Worm (Caenorhabditis elegans) whole organism, young adult: ENCODE results near the gene C16C8.5.

ENCODE experiments used
- B0035.1 ChIP-seq: sonication (generic microtip); optimal IDR thresholded peaks from 2 replicates; lab custom pipeline; 2016; ENCODE audit warnings: missing genetic modification characterization, mild to moderate bottlenecking, missing compliant biosample characterization, missing genotype, missing genetic modification reagents
- D2030.7 ChIP-seq: fragments of 200-800 bp; sonication (Bioruptor generic); IDR thresholded peaks from 2 replicates; pipeline ENCODE4 v1.3.6; 2022; ENCODE audit warnings: missing genetic modification reagents, missing genetic modification characterization, missing compliant biosample characterization
- F37B4.10 ChIP-seq: fragments of 200-800 bp; sonication (Bioruptor generic); IDR thresholded peaks from 2 replicates; pipeline ENCODE4 v1.3.6; 2022; ENCODE audit warnings: missing genetic modification characterization, missing compliant biosample characterization
- K11D2.4 ChIP-seq: fragments of 200-800 bp; sonication (Bioruptor generic); IDR thresholded peaks from 2 replicates; pipeline ENCODE4 v1.3.6; 2022; ENCODE audit warnings: missing genetic modification reagents, missing genetic modification characterization, missing compliant biosample characterization
- T26A5.8 ChIP-seq: sonication (generic microtip); optimal IDR thresholded peaks from 2 replicates; lab custom pipeline; 2016; ENCODE audit warnings: missing genetic modification characterization, missing compliant biosample characterization
- Y53F4B.3 ChIP-seq: fragments of 200-800 bp; sonication (Bioruptor generic); IDR thresholded peaks from 2 replicates; pipeline ENCODE4 v1.3.6; 2022; ENCODE audit warnings: missing genetic modification reagents, missing genetic modification characterization, missing compliant biosample characterization
- akir-1 ChIP-seq: fragments of 200-800 bp; sonication (Bioruptor generic); optimal IDR thresholded peaks from 2 replicates; lab custom pipeline; 2018; ENCODE audit warnings: mild to moderate bottlenecking, missing genetic modification characterization, moderate library complexity, missing compliant biosample characterization
- aptf-3 ChIP-seq: fragments of 200-800 bp; sonication (Bioruptor generic); IDR thresholded peaks from 2 replicates; pipeline ENCODE4 v1.3.6; 2022; ENCODE audit warnings: missing genetic modification characterization, missing compliant biosample characterization
- athp-1 ChIP-seq: sonication (generic microtip); optimal IDR thresholded peaks from 2 replicates; lab custom pipeline; 2017; ENCODE audit warnings: mild to moderate bottlenecking, missing genetic modification characterization, missing compliant biosample characterization
- cebp-2 ChIP-seq: fragments of 200-800 bp; sonication (Bioruptor generic); IDR thresholded peaks from 2 replicates; pipeline ENCODE4 v1.3.6; 2022; ENCODE audit warnings: missing genetic modification characterization, missing compliant biosample characterization
- ceh-100 ChIP-seq: fragments of 200-800 bp; sonication (Bioruptor generic); IDR thresholded peaks from 2 replicates; pipeline ENCODE4 v1.3.6; 2022; ENCODE audit warnings: missing genetic modification reagents, missing genetic modification characterization, missing compliant biosample characterization
- ceh-40 ChIP-seq: fragments of 200-800 bp; sonication (Bioruptor generic); IDR thresholded peaks from 2 replicates; pipeline ENCODE4 v1.3.6; 2022; ENCODE audit warnings: missing genetic modification characterization, missing compliant biosample characterization
- dpl-1 ChIP-seq: fragments of 150-350 bp; optimal IDR thresholded peaks from 2 replicates; lab custom pipeline; 2014; ENCODE audit warnings: missing biosample characterization, missing genetic modification reagents, missing genetic modification characterization
- efl-1 ChIP-seq: fragments of 150-350 bp; optimal IDR thresholded peaks from 2 replicates; lab custom pipeline; 2014; ENCODE audit warnings: missing biosample characterization, missing genetic modification reagents, missing genetic modification characterization
- egrh-3 ChIP-seq: fragments of 200-800 bp; sonication (Bioruptor generic); IDR thresholded peaks from 2 replicates; pipeline ENCODE4 v1.3.6; 2022; ENCODE audit warnings: missing genetic modification reagents, missing genetic modification characterization, missing compliant biosample characterization
- ekl-4 ChIP-seq: fragments of 200-800 bp; sonication (Bioruptor generic); IDR thresholded peaks from 2 replicates; pipeline ENCODE4 v1.3.6; 2022; ENCODE audit warnings: missing genetic modification reagents, missing genetic modification characterization, missing compliant biosample characterization
- ets-4 ChIP-seq: fragments of 200-800 bp; sonication (Bioruptor generic); optimal IDR thresholded peaks from 2 replicates; lab custom pipeline; 2018; ENCODE audit warnings: mild to moderate bottlenecking, missing genetic modification characterization, missing compliant biosample characterization
- him-1 ChIP-seq: sonication (generic microtip); optimal IDR thresholded peaks from 2 replicates; lab custom pipeline; 2016; ENCODE audit warnings: missing genotype, missing genetic modification reagents, missing genetic modification characterization, missing compliant biosample characterization
- hlh-26 ChIP-seq: fragments of 200-800 bp; sonication (Bioruptor generic); conservative IDR thresholded peaks from 2 replicates; pipeline ENCODE4 v1.3.6; 2022; ENCODE audit warnings: missing genetic modification reagents, missing genetic modification characterization, missing compliant biosample characterization
- lsl-1 ChIP-seq: fragments of 200-800 bp; sonication (Bioruptor generic); optimal IDR thresholded peaks from 2 replicates; lab custom pipeline; 2018; ENCODE audit warnings: mild to moderate bottlenecking, missing genetic modification characterization, moderate library complexity, missing compliant biosample characterization
- mcd-1 ChIP-seq: fragments of 200-800 bp; sonication (Bioruptor generic); IDR thresholded peaks from 2 replicates; pipeline ENCODE4 v1.3.6; 2022; ENCODE audit warnings: missing genetic modification reagents, missing genetic modification characterization, missing compliant biosample characterization
- mes-4 ChIP-seq: sonication (generic microtip); optimal IDR thresholded peaks from 2 replicates; lab custom pipeline; 2016; ENCODE audit warnings: missing genotype, missing genetic modification characterization, missing compliant biosample characterization
- mxl-1 ChIP-seq: sonication (generic microtip); optimal IDR thresholded peaks from 2 replicates; lab custom pipeline; 2016; ENCODE audit warnings: missing genetic modification characterization, missing compliant biosample characterization
- nfyb-1 ChIP-seq: fragments of 200-800 bp; sonication (Bioruptor generic); IDR thresholded peaks from 2 replicates; pipeline ENCODE4 v1.3.6; 2022; ENCODE audit warnings: missing genetic modification reagents, missing genetic modification characterization, missing compliant biosample characterization
- nhr-120 ChIP-seq: fragments of 200-800 bp; sonication (Bioruptor generic); IDR thresholded peaks from 2 replicates; pipeline ENCODE4 v1.3.6; 2022; ENCODE audit warnings: missing genetic modification characterization, missing compliant biosample characterization
- rec-8 ChIP-seq, 2 experiments: sonication (generic microtip); optimal IDR thresholded peaks; 2 replicates each; lab custom pipeline; 2016; ENCODE audit warnings: mild to moderate bottlenecking in 2 of 2, missing genetic modification characterization in 2 of 2, missing genetic modification reagents in 2 of 2, missing genotype in 2 of 2, missing biosample characterization in 1 of 2, missing compliant biosample characterization in 1 of 2, moderate library complexity in 1 of 2
- repo-1 ChIP-seq: sonication (generic microtip); optimal IDR thresholded peaks from 2 replicates; lab custom pipeline; 2017; ENCODE audit warnings: mild to moderate bottlenecking, missing genetic modification characterization, missing compliant biosample characterization
- sdz-38 ChIP-seq: sonication (generic microtip); optimal IDR thresholded peaks from 2 replicates; lab custom pipeline; 2016; ENCODE audit warnings: missing genotype, missing genetic modification characterization, missing compliant biosample characterization
- sea-2 ChIP-seq: fragments of 200-800 bp; sonication (Bioruptor generic); IDR thresholded peaks from 2 replicates; pipeline ENCODE4 v1.3.6; 2022; ENCODE audit warnings: missing genetic modification characterization, missing compliant biosample characterization
- snpc-1.3 ChIP-seq: sonication (generic microtip); optimal IDR thresholded peaks from 2 replicates; lab custom pipeline; 2017; ENCODE audit warnings: missing genetic modification characterization, mild to moderate bottlenecking, missing compliant biosample characterization, antibody characterized with exemption, moderate library complexity, missing genotype, missing genetic modification reagents; ENCODE audit not compliant: insufficient read depth
- sptf-2 ChIP-seq: fragments of 200-800 bp; sonication (Bioruptor generic); optimal IDR thresholded peaks from 2 replicates; lab custom pipeline; 2018; ENCODE audit warnings: mild to moderate bottlenecking, missing genetic modification characterization, missing compliant biosample characterization
- tbx-9 ChIP-seq: sonication (generic microtip); optimal IDR thresholded peaks from 2 replicates; lab custom pipeline; 2016; ENCODE audit warnings: borderline replicate concordance, missing genetic modification characterization, inconsistent platforms, missing compliant biosample characterization
- unc-62 ChIP-seq: fragments of 150-350 bp; optimal IDR thresholded peaks from 2 replicates; lab custom pipeline; 2014; ENCODE audit warnings: missing biosample characterization, missing genetic modification reagents, missing genetic modification characterization
- zfh-2 ChIP-seq: fragments of 200-800 bp; sonication (Bioruptor generic); conservative IDR thresholded peaks from 2 replicates; pipeline ENCODE4 v1.3.6; 2022; ENCODE audit warnings: missing genetic modification reagents, missing genetic modification characterization, missing compliant biosample characterization
- zim-3 ChIP-seq: sonication (generic microtip); optimal IDR thresholded peaks from 2 replicates; lab custom pipeline; 2017; ENCODE audit warnings: mild to moderate bottlenecking, missing genetic modification characterization, moderate library complexity, missing compliant biosample characterization
- ztf-18 ChIP-seq: sonication (generic microtip); optimal IDR thresholded peaks from 2 replicates; lab custom pipeline; 2016; ENCODE audit warnings: missing genotype, mild to moderate bottlenecking, missing genetic modification characterization, missing compliant biosample characterization
- ztf-26 ChIP-seq: sonication (generic microtip); optimal IDR thresholded peaks from 2 replicates; lab custom pipeline; 2017; ENCODE audit warnings: missing genetic modification characterization, missing compliant biosample characterization
- ztf-6 ChIP-seq: fragments of 200-800 bp; sonication (Bioruptor generic); IDR thresholded peaks from 2 replicates; pipeline ENCODE4 v1.3.6; 2022; ENCODE audit warnings: missing genetic modification reagents, missing genetic modification characterization, missing compliant biosample characterization

Gene C16C8.5

DNA sequence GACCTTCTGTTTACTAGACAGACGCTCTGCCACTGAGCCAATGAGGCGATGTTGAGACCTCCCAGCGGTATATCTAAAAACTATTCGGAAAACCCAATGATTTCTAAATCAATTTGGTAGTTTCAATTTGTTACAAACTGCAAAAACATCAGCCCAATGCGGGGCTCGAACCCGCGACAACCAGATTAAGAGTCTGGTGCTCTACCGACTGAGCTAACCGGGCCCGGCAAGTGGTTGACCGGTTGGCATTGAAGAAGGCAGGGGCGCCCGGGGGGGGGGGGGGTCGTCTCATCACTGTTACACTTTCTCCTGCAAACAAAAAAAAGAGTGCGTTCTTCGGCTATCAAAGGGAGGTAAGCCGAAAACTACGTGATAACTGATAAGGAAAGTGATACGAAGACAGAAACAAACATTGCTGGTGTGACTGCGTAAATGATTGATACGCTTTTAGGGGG, 5.9 kb downstream of the C16C8.5 start (continued):
- TF ChIP-seq cebp-2 (GFP tag; lab: Robert Waterston, UW) (0 out of 2 replicates have a peak, but pooled peaks have one; percentile 46), dpl-1 (GFP tag; lab: Kevin White, UChicago) (no peak), ceh-40 (peak; percentile 76; the same call in 1 of the 2 replicates), ets-4 (GFP tag; lab: Kevin White, UChicago) (peak; percentile 33), B0035.1 (tag; lab: Kevin White, UChicago) (peak; percentile 27), snpc-1.3 (tag; lab: Kevin White, UChicago) (peak; percentile 52), him-1 (tag; lab: Kevin White, UChicago) (peak; percentile 93), ztf-26 (tag; lab: Kevin White, UChicago) (peak; percentile 84), zfh-2 (peak; percentile 92), mcd-1 (GFP tag; lab: Robert Waterston, UW) (peak; percentile 80), repo-1 (tag; lab: Kevin White, UChicago) (peak; percentile 82), ztf-18 (peak; percentile 66), zim-3 (tag; lab: Kevin White, UChicago) (peak; percentile 71), aptf-3 (GFP tag; lab: Robert Waterston, UW) (0 out of 2 replicates have a peak, but pooled peaks have one; percentile 37), ceh-100 (GFP tag; lab: Robert Waterston, UW) (peak; percentile 57; the same call in 1 of the 2 replicates), akir-1 (GFP tag; lab: Kevin White, UChicago) (no peak), nhr-120 (0 out of 2 replicates have a peak, but pooled peaks have one; percentile 79), ekl-4 (GFP tag; lab: Robert Waterston, UW) (peak; percentile 75), athp-1 (tag; lab: Kevin White, UChicago) (peak; percentile 74)
- TF ChIP-seq, all 124 proteins: peak for 80

- TF ChIP-seq T26A5.8 (tag; lab: Kevin White, UChicago) = no peak
- TF ChIP-seq F37B4.10 (GFP tag; lab: Robert Waterston, UW) = no peak
- TF ChIP-seq D2030.7 = no peak
- TF ChIP-seq zim-3 (tag; lab: Kevin White, UChicago) = no peak
- TF ChIP-seq sea-2 (GFP tag; lab: Robert Waterston, UW) = no peak
- no peak for TF ChIP-seq ztf-26 (tag; lab: Kevin White, UChicago)
- no peak for TF ChIP-seq sdz-38 (tag; lab: Kevin White, UChicago)
- TF ChIP-seq him-1 (tag; lab: Kevin White, UChicago) = no peak
- TF ChIP-seq rec-8 (tag; optimal IDR thresholded peaks at IDR 0.05; lab: Kevin White, UChicago) = no peak
- no peak for TF ChIP-seq ztf-6 (GFP tag; lab: Robert Waterston, UW)
- TF ChIP-seq cebp-2 (GFP tag; lab: Robert Waterston, UW) = no peak
- no peak for TF ChIP-seq unc-62 (GFP tag; lab: Kevin White, UChicago)
- no peak for TF ChIP-seq hlh-26 (GFP tag; lab: Robert Waterston, UW)
- TF ChIP-seq repo-1 (tag; lab: Kevin White, UChicago) = no peak
These were observed 6.9 kb downstream of the C16C8.5 start for ce11 chrII:3438280-3438679.

ce11 chrII:3437393-3437792, 7.8 kb downstream of the C16C8.5 start:
- TF ChIP-seq egrh-3 (GFP tag; lab: Robert Waterston, UW) = peak; percentile 43; the same call in 1 of the 2 replicates
- no peak for TF ChIP-seq repo-1 (tag; lab: Kevin White, UChicago)
- no peak for TF ChIP-seq tbx-9 (tag; lab: Kevin White, UChicago)
- TF ChIP-seq akir-1 (GFP tag; lab: Kevin White, UChicago) = no peak
- peak; percentile 58 for TF ChIP-seq zfh-2
- no peak for TF ChIP-seq mes-4 (tag; lab: Kevin White, UChicago)
- no peak for TF ChIP-seq F37B4.10 (GFP tag; lab: Robert Waterston, UW)
- TF ChIP-seq mxl-1 (tag; lab: Kevin White, UChicago) = no peak
- 0 out of 2 replicates have a peak, but pooled peaks have one; percentile 46 for TF ChIP-seq aptf-3 (GFP tag; lab: Robert Waterston, UW)
- TF ChIP-seq, all 124 proteins: peak for 3

ce11 chrII:3436412-3436811, 8.8 kb downstream of the C16C8.5 start, which contains the start of gene skpo-2:
TSS of gene skpo-2 (minus strand) at chrII:3436512.
- TF ChIP-seq sptf-2 (no peak), nfyb-1 (GFP tag; lab: Robert Waterston, UW) (no peak), K11D2.4 (no peak), ceh-100 (GFP tag; lab: Robert Waterston, UW) (no peak), lsl-1 (GFP tag; lab: Kevin White, UChicago) (no peak), efl-1 (GFP tag; lab: Kevin White, UChicago) (no peak), ztf-18 (no peak), Y53F4B.3 (GFP tag; lab: Robert Waterston, UW) (no peak)
